Fruit fly (Drosophila melanogaster): Measurements from ENCODE around the gene wat.

Gene wat

DNA sequence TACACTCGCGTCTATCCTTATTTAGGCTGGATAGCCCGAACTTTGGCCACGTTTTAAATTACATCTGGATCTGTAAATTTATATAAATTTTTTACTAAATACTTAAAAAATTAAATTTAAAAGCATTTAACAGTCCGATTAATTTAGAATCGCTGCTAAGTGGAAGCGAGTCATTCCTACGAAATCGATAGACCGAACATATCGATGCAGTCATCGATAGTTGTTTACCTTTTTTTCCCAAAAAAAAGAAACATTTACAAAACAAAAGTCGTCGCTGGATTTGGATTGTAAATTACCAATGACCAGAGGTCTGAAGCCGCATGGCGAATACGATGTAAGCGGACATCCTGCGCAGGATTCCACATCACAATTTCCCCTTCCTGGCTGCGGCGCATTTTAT is 35.5 kb upstream of the wat start, which contains the start of gene Sirt7 (continued):
- TF ChIP-seq tio (GFP tag; optimal IDR thresholded peaks at IDR 0.05) (no peak), Ssrp (tag; optimal IDR thresholded peaks at IDR 0.05) (no peak), CG17385 (GFP tag; optimal IDR thresholded peaks at IDR 0.05) (no peak), CG7928 (GFP tag; optimal IDR thresholded peaks at IDR 0.05) (no peak), CG10565 (GFP tag; optimal IDR thresholded peaks at IDR 0.05) (no peak), CG7372 (GFP tag; IDR thresholded peaks at IDR 0.05) (no peak), trem (tag; optimal IDR thresholded peaks at IDR 0.05) (peak; percentile 30), scrt (GFP tag; optimal IDR thresholded peaks at IDR 0.05) (no peak), ftz-f1 (GFP tag; optimal IDR thresholded peaks at IDR 0.05) (no peak), PHDP (tag; optimal IDR thresholded peaks at IDR 0.05) (no peak), Mad (GFP tag; optimal IDR thresholded peaks at IDR 0.05) (no peak), CG34422 (GFP tag; IDR thresholded peaks at IDR 0.05) (peak; percentile 64; the same call in 1 of the 3 replicates), sna (GFP tag; IDR thresholded peaks at IDR 0.05; ENCODE audit: partially characterized antibody) (peak; percentile 94), CG1602 (GFP tag; optimal IDR thresholded peaks at IDR 0.05) (no peak), CG3847 (GFP tag; IDR thresholded peaks at IDR 0.05) (no peak), Sox100B (GFP tag; optimal IDR thresholded peaks at IDR 0.05) (no peak), Abd-B (GFP tag; optimal IDR thresholded peaks at IDR 0.05) (no peak), prd (optimal IDR thresholded peaks at IDR 0.05) (no peak), prd (GFP tag; IDR thresholded peaks at IDR 0.05) (no peak), CG11504 (tag; optimal IDR thresholded peaks at IDR 0.05) (no peak), CG9932 (GFP tag; IDR thresholded peaks at IDR 0.05) (peak; percentile 29; the same call in 1 of the 2 replicates), hbn (GFP tag; IDR thresholded peaks at IDR 0.05; ENCODE audit: partially characterized antibody) (peak; percentile 96), Opbp (GFP tag; IDR thresholded peaks at IDR 0.05; ENCODE audit: partially characterized antibody) (peak; percentile 92), sr (GFP tag; IDR thresholded peaks at IDR 0.05) (no peak), CG4617 (GFP tag; optimal IDR thresholded peaks at IDR 0.05; ENCODE audit: borderline replicate concordance) (peak; percentile 11), sens (GFP tag) (no peak), nom (GFP tag; optimal IDR thresholded peaks at IDR 0.05) (peak; percentile 72), esg (GFP tag; conservative IDR thresholded peaks at IDR 0.05) (no peak), ab (GFP tag; optimal IDR thresholded peaks at IDR 0.05) (no peak), unc-4 (GFP tag; IDR thresholded peaks at IDR 0.05; ENCODE audit: partially characterized antibody) (peak; percentile 96), nmo (GFP tag; optimal IDR thresholded peaks at IDR 0.05) (peak; percentile 29), hb (GFP tag; IDR thresholded peaks at IDR 0.05; ENCODE audit: partially characterized antibody) (peak; percentile 86), Med (GFP tag) (peak; percentile 62), da (GFP tag; optimal IDR thresholded peaks at IDR 0.05) (no peak), B-H1 (GFP tag; IDR thresholded peaks at IDR 0.05) (no peak), Dip3 (GFP tag; optimal IDR thresholded peaks at IDR 0.05) (no peak), Bgb (GFP tag; IDR thresholded peaks at IDR 0.05; ENCODE audit: partially characterized antibody) (peak; percentile 95), CG3065 (GFP tag; optimal IDR thresholded peaks at IDR 0.05) (no peak), Myb (GFP tag; optimal IDR thresholded peaks at IDR 0.05) (peak; percentile 30), Sin3A (optimal IDR thresholded peaks at IDR 0.05) (peak; percentile 29), CG10267 (tag; optimal IDR thresholded peaks at IDR 0.05) (peak; percentile 53), HLH54F (GFP tag; optimal IDR thresholded peaks at IDR 0.05) (no peak), zen (tag; optimal IDR thresholded peaks at IDR 0.05) (no peak), btn (GFP tag; optimal IDR thresholded peaks at IDR 0.05) (no peak), CG9727 (GFP tag; optimal IDR thresholded peaks at IDR 0.05) (no peak), YL-1 (GFP tag; optimal IDR thresholded peaks at IDR 0.05) (peak; percentile 40), Elba2 (GFP tag; optimal IDR thresholded peaks at IDR 0.05) (no peak), exex (tag; optimal IDR thresholded peaks at IDR 0.05) (peak; percentile 19), vvl (GFP tag; IDR thresholded peaks at IDR 0.05) (peak; percentile 43; the same call in 1 of the 2 replicates), org-1 (GFP tag; optimal IDR thresholded peaks at IDR 0.05) (no peak), Dfd (GFP tag; optimal IDR thresholded peaks at IDR 0.05) (no peak), CG14965 (GFP tag; optimal IDR thresholded peaks at IDR 0.05; ENCODE audit: borderline replicate concordance) (no peak)

All from whole organism, embryonic.